Fruit fly (Drosophila melanogaster) whole organism, embryonic: Measurements from ENCODE around the gene Sdic2.

Experiments
- ATbp ChIP-seq: fragments of 200-800 bp; sonication (Bioruptor generic); optimal IDR thresholded peaks from 2 replicates; lab custom pipeline; 2017; ENCODE audit warnings: missing biosample characterization, mild to moderate bottlenecking, missing genetic modification characterization, missing genetic modification reagents
- BEAF-32 ChIP-seq: fragments of 200-800 bp; sonication (Bioruptor generic); optimal IDR thresholded peaks from 3 replicates; lab custom pipeline; 2017; ENCODE audit warnings: missing biosample characterization, missing genetic modification characterization, mild to moderate bottlenecking, moderate library complexity, missing genetic modification reagents
- Blimp-1 ChIP-seq: fragments of 200-800 bp; sonication (Bioruptor generic); optimal IDR thresholded peaks from 3 replicates; lab custom pipeline; 2018; ENCODE audit warnings: missing biosample characterization, missing genetic modification characterization, mild to moderate bottlenecking, moderate library complexity, missing genetic modification reagents
- CG10209 ChIP-seq: fragments of 200-800 bp; sonication (Bioruptor generic); optimal IDR thresholded peaks from 3 replicates; lab custom pipeline; 2017; ENCODE audit warnings: missing biosample characterization, mild to moderate bottlenecking, missing genetic modification characterization, missing genetic modification reagents
- CG10565 ChIP-seq: fragments of 200-800 bp; sonication (Bioruptor generic); optimal IDR thresholded peaks from 3 replicates; lab custom pipeline; 2016; ENCODE audit warnings: missing biosample characterization, mild to moderate bottlenecking, missing genetic modification characterization
- CG11247 ChIP-seq: fragments of 200-800 bp; sonication (Bioruptor generic); IDR thresholded peaks from 2 replicates; pipeline ENCODE4 v1.3.6; 2022; ENCODE audit warnings: missing biosample characterization, missing genetic modification characterization
- CG11398 ChIP-seq: fragments of 200-800 bp; sonication (Bioruptor generic); optimal IDR thresholded peaks from 2 replicates; lab custom pipeline; 2016; ENCODE audit warnings: missing biosample characterization, missing genetic modification characterization
- CG12299 ChIP-seq: fragments of 200-800 bp; sonication (Bioruptor generic); optimal IDR thresholded peaks from 2 replicates; lab custom pipeline; 2018; ENCODE audit warnings: missing biosample characterization, mild to moderate bottlenecking, missing genetic modification characterization
- CG12659 ChIP-seq: fragments of 200-800 bp; sonication (Bioruptor generic); optimal IDR thresholded peaks from 3 replicates; lab custom pipeline; 2017; ENCODE audit warnings: mild to moderate bottlenecking, missing biosample characterization, missing genetic modification reagents, missing genetic modification characterization
- CG12744 ChIP-seq: fragments of 200-800 bp; sonication (Bioruptor generic); optimal IDR thresholded peaks from 2 replicates; lab custom pipeline; 2016; ENCODE audit warnings: missing biosample characterization, missing genetic modification characterization
- CG13287 ChIP-seq: fragments of 200-800 bp; sonication (Bioruptor generic); IDR thresholded peaks from 2 replicates; pipeline ENCODE4 v1.3.6; 2022; ENCODE audit warnings: missing biosample characterization, missing genetic modification characterization; ENCODE audit not compliant: partially characterized antibody
- CG14050 ChIP-seq: fragments of 200-800 bp; sonication (Bioruptor generic); IDR thresholded peaks from 3 replicates; pipeline ENCODE4 v1.3.6; 2022; ENCODE audit warnings: missing biosample characterization, missing genetic modification characterization
- CG1602 ChIP-seq: fragments of 200-800 bp; sonication (Bioruptor generic); optimal IDR thresholded peaks from 3 replicates; lab custom pipeline; 2016; ENCODE audit warnings: missing biosample characterization, missing genetic modification characterization
- CG1603 ChIP-seq: fragments of 200-800 bp; sonication (Bioruptor generic); optimal IDR thresholded peaks from 2 replicates; lab custom pipeline; 2019; ENCODE audit warnings: missing biosample characterization, mild to moderate bottlenecking, missing genetic modification characterization, moderate library complexity
- CG16813 ChIP-seq: fragments of 200-800 bp; sonication (Bioruptor generic); IDR thresholded peaks from 3 replicates; pipeline ENCODE4 v1.3.6; 2022; ENCODE audit warnings: missing biosample characterization, missing genetic modification characterization; ENCODE audit not compliant: partially characterized antibody
- CG17912 ChIP-seq: fragments of 200-800 bp; sonication (Bioruptor generic); optimal IDR thresholded peaks from 2 replicates; lab custom pipeline; 2018; ENCODE audit warnings: missing biosample characterization, mild to moderate bottlenecking, missing genetic modification characterization
- CG30020 ChIP-seq: fragments of 200-800 bp; optimal IDR thresholded peaks from 2 replicates; lab custom pipeline; 2019; ENCODE audit warnings: missing biosample characterization, mild to moderate bottlenecking, missing genetic modification characterization, moderate library complexity
- CG34224 ChIP-seq: fragments of 200-800 bp; sonication (Bioruptor generic); IDR thresholded peaks from 3 replicates; pipeline ENCODE4 v1.3.6; 2022; ENCODE audit warnings: missing biosample characterization, missing genetic modification characterization; ENCODE audit not compliant: partially characterized antibody
- CG42726 ChIP-seq: fragments of 200-800 bp; sonication (Bioruptor generic); IDR thresholded peaks from 2 replicates; pipeline ENCODE4 v1.3.6; 2022; ENCODE audit warnings: missing biosample characterization, missing genetic modification characterization; ENCODE audit not compliant: partially characterized antibody
- CG4730 ChIP-seq: fragments of 200-800 bp; sonication (Bioruptor generic); IDR thresholded peaks from 2 replicates; pipeline ENCODE4 v1.3.6; 2022; ENCODE audit warnings: missing biosample characterization, missing genetic modification characterization
- CG6654 ChIP-seq: fragments of 200-800 bp; sonication (Bioruptor generic); optimal IDR thresholded peaks from 2 replicates; lab custom pipeline; 2017; ENCODE audit warnings: missing biosample characterization, mild to moderate bottlenecking, missing genetic modification characterization
- CG6854 ChIP-seq: fragments of 200-800 bp; sonication (Bioruptor generic); optimal IDR thresholded peaks from 3 replicates; lab custom pipeline; 2017; ENCODE audit warnings: missing biosample characterization, mild to moderate bottlenecking, missing genetic modification characterization
- CG9817 ChIP-seq: fragments of 200-800 bp; sonication (Bioruptor generic); optimal IDR thresholded peaks from 2 replicates; lab custom pipeline; 2018; ENCODE audit warnings: missing biosample characterization, mild to moderate bottlenecking, missing genetic modification characterization, moderate library complexity
- Chrac-16 ChIP-seq: fragments of 200-800 bp; sonication (Bioruptor generic); optimal IDR thresholded peaks from 3 replicates; lab custom pipeline; 2016; ENCODE audit warnings: missing biosample characterization, missing genetic modification characterization
- CrebB ChIP-seq: fragments of 200-800 bp; sonication (Bioruptor generic); optimal IDR thresholded peaks from 3 replicates; lab custom pipeline; 2018; ENCODE audit warnings: missing biosample characterization, mild to moderate bottlenecking, missing genetic modification characterization
- Dll ChIP-seq: fragments of 200-800 bp; sonication (Bioruptor generic); IDR thresholded peaks from 4 replicates; pipeline ENCODE4 v1.3.6; 2022; ENCODE audit warnings: missing biosample characterization, missing genetic modification characterization; ENCODE audit not compliant: partially characterized antibody
- Doc3 ChIP-seq: fragments of 200-800 bp; sonication (Bioruptor generic); IDR thresholded peaks from 3 replicates; pipeline ENCODE4 v1.3.6; 2022; ENCODE audit warnings: missing biosample characterization, missing genetic modification characterization; ENCODE audit not compliant: partially characterized antibody
- Fer1 ChIP-seq: fragments of 200-800 bp; sonication (Bioruptor generic); optimal IDR thresholded peaks from 2 replicates; lab custom pipeline; 2017; ENCODE audit warnings: missing biosample characterization, mild to moderate bottlenecking, missing genetic modification characterization
- H15 ChIP-seq: fragments of 200-800 bp; sonication (Bioruptor generic); IDR thresholded peaks from 3 replicates; pipeline ENCODE4 v1.3.6; 2022; ENCODE audit warnings: missing biosample characterization, missing genetic modification characterization
- Hr78 ChIP-seq, 2 experiments: fragments of 200-800 bp in 1 of 2; fragments of >200 bp in 1 of 2; sonication (Bioruptor generic) in 1 of 2; optimal IDR thresholded peaks; 2 replicates each; lab custom pipeline; 2017 to 2019; ENCODE audit warnings: missing biosample characterization in 2 of 2, missing genetic modification characterization in 2 of 2, mild to moderate bottlenecking in 1 of 2, moderate library complexity in 1 of 2
- Myb ChIP-seq: fragments of 200-800 bp; sonication (Bioruptor generic); optimal IDR thresholded peaks from 2 replicates; lab custom pipeline; 2016; ENCODE audit warnings: missing biosample characterization, missing genetic modification characterization
- Ptx1 ChIP-seq: fragments of 200-800 bp; sonication (Bioruptor generic); IDR thresholded peaks from 2 replicates; pipeline ENCODE4 v1.3.6; 2022; ENCODE audit warnings: missing biosample characterization, missing genetic modification characterization
- Sry-δ ChIP-seq: fragments of 200-800 bp; sonication (Bioruptor generic); optimal IDR thresholded peaks from 2 replicates; lab custom pipeline; 2016; ENCODE audit warnings: missing biosample characterization, missing genetic modification characterization
- abd-A ChIP-seq: fragments of 200-800 bp; sonication (Bioruptor generic); optimal IDR thresholded peaks from 3 replicates; lab custom pipeline; 2019; ENCODE audit warnings: missing biosample characterization, mild to moderate bottlenecking, missing genetic modification characterization, moderate library complexity
- ash1 ChIP-seq: fragments of 200-800 bp; sonication (Bioruptor generic); optimal IDR thresholded peaks from 2 replicates; lab custom pipeline; 2018; ENCODE audit warnings: missing biosample characterization, mild to moderate bottlenecking, missing genetic modification characterization
- chm ChIP-seq: fragments of 200-800 bp; sonication (Bioruptor generic); IDR thresholded peaks from 2 replicates; pipeline ENCODE4 v1.3.6; 2022; ENCODE audit warnings: missing biosample characterization, missing genetic modification characterization
- crol ChIP-seq: fragments of 200-800 bp; sonication (Bioruptor generic); IDR thresholded peaks from 2 replicates; pipeline ENCODE4 v1.3.6; 2022; ENCODE audit warnings: missing biosample characterization, missing genetic modification characterization
- hbn ChIP-seq: fragments of 200-800 bp; sonication (Bioruptor generic); IDR thresholded peaks from 2 replicates; pipeline ENCODE4 v1.3.6; 2022; ENCODE audit warnings: missing biosample characterization, missing genetic modification characterization; ENCODE audit not compliant: partially characterized antibody
- hth ChIP-seq: fragments of >200 bp; optimal IDR thresholded peaks from 2 replicates; lab custom pipeline; 2017; ENCODE audit warnings: inconsistent platforms
- kay ChIP-seq: fragments of 200-800 bp; sonication (Bioruptor generic); optimal IDR thresholded peaks from 2 replicates; lab custom pipeline; 2016; ENCODE audit warnings: missing biosample characterization, missing genetic modification characterization
- kni ChIP-seq: fragments of 200-800 bp; sonication (Bioruptor generic); optimal IDR thresholded peaks from 3 replicates; lab custom pipeline; 2017; ENCODE audit warnings: mild to moderate bottlenecking, missing biosample characterization, missing genetic modification reagents, missing genetic modification characterization
- lilli ChIP-seq: fragments of 200-800 bp; sonication (Bioruptor generic); optimal IDR thresholded peaks from 3 replicates; lab custom pipeline; 2016; ENCODE audit warnings: missing biosample characterization, missing genetic modification characterization
- lov ChIP-seq, 2 experiments: fragments of 200-800 bp in 1 of 2; fragments of >200 bp in 1 of 2; sonication (Bioruptor generic) in 1 of 2; IDR thresholded peaks in 1 of 2; optimal IDR thresholded peaks in 1 of 2; 2 replicates in 1 of 2; 3 replicates in 1 of 2; pipeline versions ENCODE4 v1.3.6 to Lab custom; 2017 to 2022; ENCODE audit warnings: missing biosample characterization in 1 of 2, missing genetic modification characterization in 1 of 2
- mam ChIP-seq: fragments of 200-800 bp; sonication (Bioruptor generic); optimal IDR thresholded peaks from 3 replicates; lab custom pipeline; 2016; ENCODE audit warnings: missing biosample characterization, missing genetic modification characterization
- nerfin-2 ChIP-seq: fragments of 200-800 bp; sonication (Bioruptor generic); IDR thresholded peaks from 2 replicates; pipeline ENCODE4 v1.3.6; 2022; ENCODE audit warnings: missing biosample characterization, missing genetic modification characterization; ENCODE audit not compliant: partially characterized antibody
- phol ChIP-seq: fragments of 200-800 bp; sonication (Bioruptor generic); optimal IDR thresholded peaks from 3 replicates; lab custom pipeline; 2018; ENCODE audit warnings: missing biosample characterization, mild to moderate bottlenecking, missing genetic modification characterization, moderate library complexity
- ro ChIP-seq: fragments of 200-800 bp; sonication (Bioruptor generic); IDR thresholded peaks from 2 replicates; pipeline ENCODE4 v1.3.6; 2022; ENCODE audit warnings: missing biosample characterization, missing genetic modification characterization
- schlank ChIP-seq: fragments of 200-800 bp; sonication (Bioruptor generic); optimal IDR thresholded peaks from 2 replicates; lab custom pipeline; 2018; ENCODE audit warnings: missing biosample characterization, mild to moderate bottlenecking, missing genetic modification characterization
- zen2 ChIP-seq: fragments of 200-800 bp; sonication (Bioruptor generic); IDR thresholded peaks from 3 replicates; pipeline ENCODE4 v1.3.6; 2022; ENCODE audit warnings: missing biosample characterization, missing genetic modification characterization; ENCODE audit not compliant: partially characterized antibody

The Sdic2 gene

DNA sequence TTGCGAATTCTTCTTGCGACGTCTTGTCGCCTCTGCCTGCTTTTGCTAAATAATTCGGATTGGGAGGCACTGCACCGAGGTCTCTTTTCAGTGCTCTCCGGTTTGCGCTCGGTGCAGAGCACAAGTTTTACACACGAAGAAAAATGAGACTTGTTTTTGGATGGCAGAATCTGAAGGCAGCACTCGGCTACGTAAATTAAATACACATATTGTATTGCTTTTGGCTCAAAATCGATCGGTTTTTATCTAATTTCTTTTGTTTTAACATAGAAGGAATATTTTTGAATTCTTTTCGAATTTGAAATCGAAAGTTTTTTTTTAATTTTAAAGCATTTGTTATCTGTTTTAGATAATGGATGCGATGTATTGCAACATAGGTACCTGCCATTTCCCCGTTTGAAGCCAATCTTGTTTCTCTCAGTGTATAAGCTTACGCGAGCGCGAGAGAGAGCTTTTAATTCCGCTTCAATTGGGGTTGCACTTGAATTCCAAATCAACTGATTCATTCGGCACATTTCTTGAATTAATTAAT, 12.8 kb downstream of the Sdic2 start, which contains the start of gene AnxB10 (continued):
- no peak for TF ChIP-seq schlank (tag; lab: Kevin White, UChicago)
- peak; percentile 60 for TF ChIP-seq CG6854 (GFP tag; lab: Kevin White, UChicago)
- no peak for TF ChIP-seq ro
- no peak for TF ChIP-seq CG12299 (tag; lab: Kevin White, UChicago)
- peak; percentile 69 for TF ChIP-seq Ptx1 (GFP tag; lab: Robert Waterston, UW)
- peak; percentile 27 for TF ChIP-seq CG1602
- no peak for TF ChIP-seq abd-A
- TF ChIP-seq CG17912 (GFP tag; lab: Kevin White, UChicago) = no peak
- TF ChIP-seq Chrac-16 (GFP tag; lab: Kevin White, UChicago) = peak; percentile 17
- TF ChIP-seq chm = no peak
- no peak for TF ChIP-seq lov (optimal IDR thresholded peaks at IDR 0.05; lab: Kevin White, UChicago)
- TF ChIP-seq lov (GFP tag; IDR thresholded peaks at IDR 0.05; lab: Robert Waterston, UW) = no peak
- TF ChIP-seq CG4730 (GFP tag; lab: Robert Waterston, UW) = 0 out of 2 replicates have a peak, but pooled peaks have one; percentile 47
- no peak for TF ChIP-seq CG12744
- TF ChIP-seq ATbp = peak; percentile 14
- no peak for TF ChIP-seq Doc3 (GFP tag; lab: Robert Waterston, UW)
- no peak for TF ChIP-seq Hr78 (GFP tag; optimal IDR thresholded peaks at IDR 0.05; lab: Kevin White, UChicago)
- no peak for TF ChIP-seq hbn (GFP tag; lab: Robert Waterston, UW)
- TF ChIP-seq Myb = peak; percentile 4
- peak; percentile 4 for TF ChIP-seq CG6654 (GFP tag; lab: Kevin White, UChicago)
- no peak for TF ChIP-seq kay (GFP tag; lab: Kevin White, UChicago)
- no peak for TF ChIP-seq CG10565
- TF ChIP-seq CrebB (tag; lab: Kevin White, UChicago) = no peak
- TF ChIP-seq CG11247 (GFP tag; lab: Robert Waterston, UW) = no peak
- no peak for TF ChIP-seq CG14050
- no peak for TF ChIP-seq CG11398 (GFP tag; lab: Kevin White, UChicago)
- no peak for TF ChIP-seq CG16813 (GFP tag; lab: Robert Waterston, UW)
- TF ChIP-seq CG9817 = no peak
- TF ChIP-seq H15 (GFP tag; lab: Robert Waterston, UW) = 0 out of 3 replicates have a peak, but pooled peaks have one; percentile 24
- peak; percentile 64 for TF ChIP-seq Blimp-1 (GFP tag; lab: Kevin White, UChicago)
- no peak for TF ChIP-seq crol (GFP tag; lab: Robert Waterston, UW)

DNA sequence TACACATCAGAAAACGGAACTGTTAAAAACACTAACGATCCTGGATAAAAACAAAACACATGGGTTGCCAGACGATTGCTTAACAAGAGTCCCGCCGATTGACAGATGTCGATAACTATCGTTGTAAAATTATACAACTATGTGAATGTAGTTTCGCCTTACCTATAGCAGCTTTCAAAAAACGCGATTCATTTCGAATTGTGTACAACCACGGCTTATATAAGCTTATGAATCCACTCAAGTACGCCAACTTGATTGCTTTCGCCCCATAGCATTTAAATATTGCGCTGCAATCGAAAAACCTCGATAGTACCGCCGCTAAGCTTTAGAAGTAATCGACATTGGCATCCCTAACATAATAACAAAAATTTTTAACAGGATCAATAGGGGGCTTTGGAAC, 16.4 kb downstream of the Sdic2 start, which contains the start of the genes CG9581 and CG9578:
Gene CG9581 (minus strand): TSS at position 84 of the 400 bp plus-strand sequence.
Gene CG9578 (plus strand): TSS at position 325 of the 400 bp plus-strand sequence.
- TF ChIP-seq hth (lab: Kevin White, UChicago) (no peak), BEAF-32 (GFP tag; lab: Kevin White, UChicago) (peak; percentile 79), CG12659 (peak; percentile 16), ash1 (GFP tag; lab: Kevin White, UChicago) (no peak), CG1603 (tag; lab: Kevin White, UChicago) (peak; percentile 63), lilli (peak; percentile 14), Sry-δ (GFP tag; lab: Kevin White, UChicago) (peak; percentile 82), Fer1 (GFP tag; lab: Kevin White, UChicago) (no peak), kni (no peak), CG4730 (GFP tag; lab: Robert Waterston, UW) (no peak), CG13287 (GFP tag; lab: Robert Waterston, UW) (peak; percentile 83), zen2 (GFP tag; lab: Robert Waterston, UW) (peak; percentile 48; the same call in 1 of the 3 replicates), Dll (GFP tag; lab: Robert Waterston, UW) (peak; percentile 89), mam (no peak), CG42726 (GFP tag; lab: Robert Waterston, UW) (0 out of 2 replicates have a peak, but pooled peaks have one; percentile 33), CG30020 (tag; lab: Kevin White, UChicago) (peak; percentile 54), CG34224 (GFP tag; lab: Robert Waterston, UW) (peak; percentile 82; the same call in 2 of the 3 replicates), phol (tag; lab: Kevin White, UChicago) (peak; percentile 26), nerfin-2 (GFP tag; lab: Robert Waterston, UW) (peak; percentile 53), CG10209 (GFP tag; lab: Kevin White, UChicago) (no peak)
